Worm (Caenorhabditis elegans) whole organism, L1 larva: ENCODE data around the gene R12B2.13.

Source experiments
- C34B4.2 ChIP-seq: sonication (generic microtip); optimal IDR thresholded peaks from 2 replicates; lab custom pipeline; 2017; ENCODE audit warnings: mild to moderate bottlenecking, missing genetic modification characterization, missing compliant biosample characterization
- F16B12.6 ChIP-seq: fragments of 150-350 bp; optimal IDR thresholded peaks from 2 replicates; lab custom pipeline; 2014; ENCODE audit warnings: missing biosample characterization, missing genetic modification characterization
- aha-1 ChIP-seq: fragments of 150-350 bp; optimal IDR thresholded peaks from 2 replicates; lab custom pipeline; 2014; ENCODE audit warnings: missing biosample characterization, missing genetic modification characterization
- ama-1 ChIP-seq: fragments of 150-350 bp; optimal IDR thresholded peaks from 2 replicates; lab custom pipeline; 2014
- blmp-1 ChIP-seq: fragments of 150-350 bp; optimal IDR thresholded peaks from 2 replicates; lab custom pipeline; 2014; ENCODE audit warnings: missing biosample characterization, missing genetic modification characterization
- ceh-82 ChIP-seq, 3 experiments: fragments of 150-350 bp in 1 of 3; sonication (generic microtip) in 2 of 3; optimal IDR thresholded peaks; 2 replicates each; lab custom pipeline; 2014 to 2017; ENCODE audit warnings: missing biosample characterization in 3 of 3, missing genetic modification characterization in 3 of 3
- ceh-88 ChIP-seq: fragments of 200-800 bp; sonication (Bioruptor generic); IDR thresholded peaks from 2 replicates; pipeline ENCODE4 v1.3.6; 2022; ENCODE audit warnings: missing genetic modification characterization, missing compliant biosample characterization
- ceh-90 ChIP-seq: sonication (generic microtip); optimal IDR thresholded peaks from 2 replicates; lab custom pipeline; 2016; ENCODE audit warnings: missing genetic modification characterization, missing compliant biosample characterization
- dpl-1 ChIP-seq, 3 experiments: fragments of 150-350 bp in 2 of 3; sonication (generic microtip) in 1 of 3; optimal IDR thresholded peaks; 2 replicates each; lab custom pipeline; 2014 to 2017; ENCODE audit warnings: missing biosample characterization in 3 of 3, missing genetic modification characterization in 3 of 3, missing genetic modification reagents in 3 of 3
- dsc-1 ChIP-seq: sonication (generic microtip); optimal IDR thresholded peaks from 2 replicates; lab custom pipeline; 2016; ENCODE audit warnings: mild to moderate bottlenecking, missing genetic modification characterization, missing compliant biosample characterization
- efl-1 ChIP-seq, 4 experiments: fragments of 150-350 bp; optimal IDR thresholded peaks in 3 of 4; peaks in 1 of 4; 1 replicate in 1 of 4; 2 replicates in 3 of 4; lab custom pipeline; 2014; ENCODE audit warnings: missing biosample characterization in 2 of 4, missing genetic modification characterization in 2 of 4, missing genetic modification reagents in 2 of 4
- ets-5 ChIP-seq: fragments of 200-800 bp; sonication (Bioruptor generic); IDR thresholded peaks from 2 replicates; pipeline ENCODE4 v1.3.6; 2022; ENCODE audit warnings: missing genetic modification characterization, missing compliant biosample characterization
- fkh-4 ChIP-seq: sonication (generic microtip); optimal IDR thresholded peaks from 2 replicates; lab custom pipeline; 2016; ENCODE audit warnings: missing compliant biosample characterization, missing genetic modification characterization, borderline replicate concordance
- fkh-8 ChIP-seq: sonication (generic microtip); optimal IDR thresholded peaks from 2 replicates; lab custom pipeline; 2016; ENCODE audit warnings: mild to moderate bottlenecking, missing genetic modification characterization, missing compliant biosample characterization
- grh-1 ChIP-seq: fragments of 200-800 bp; sonication (Bioruptor generic); IDR thresholded peaks from 2 replicates; pipeline ENCODE4 v1.3.6; 2022; ENCODE audit warnings: missing genetic modification reagents, missing genetic modification characterization, missing compliant biosample characterization
- jun-1 ChIP-seq: fragments of 150-350 bp; optimal IDR thresholded peaks from 2 replicates; lab custom pipeline; 2014; ENCODE audit warnings: missing biosample characterization, missing genetic modification reagents, missing genetic modification characterization
- lin-14 ChIP-seq: fragments of 200-800 bp; sonication (Bioruptor generic); optimal IDR thresholded peaks from 2 replicates; lab custom pipeline; 2018; ENCODE audit warnings: mild to moderate bottlenecking, missing genetic modification characterization, moderate library complexity, missing compliant biosample characterization
- lin-15B ChIP-seq: fragments of 150-350 bp; sonication (generic microtip); optimal IDR thresholded peaks from 3 replicates; lab custom pipeline; 2014; ENCODE audit warnings: missing biosample characterization, missing genetic modification characterization
- lin-35 ChIP-seq, 2 experiments: fragments of 150-350 bp; optimal IDR thresholded peaks; 2 replicates each; lab custom pipeline; 2014; ENCODE audit warnings: missing biosample characterization in 2 of 2, missing genetic modification characterization in 2 of 2, missing genetic modification reagents in 2 of 2
- lir-3 ChIP-seq: sonication (generic microtip); optimal IDR thresholded peaks from 2 replicates; lab custom pipeline; 2016; ENCODE audit warnings: mild to moderate bottlenecking, missing genetic modification characterization, moderate library complexity, missing compliant biosample characterization; ENCODE audit not compliant: poor library complexity
- lsy-2 ChIP-seq, 2 experiments: fragments of 150-350 bp; optimal IDR thresholded peaks; 2 replicates each; lab custom pipeline; 2014; ENCODE audit warnings: missing biosample characterization in 2 of 2, missing genetic modification characterization in 2 of 2
- mab-9 ChIP-seq: fragments of 200-800 bp; sonication (Bioruptor generic); IDR thresholded peaks from 2 replicates; pipeline ENCODE4 v1.3.6; 2022; ENCODE audit warnings: missing genetic modification reagents, missing genetic modification characterization, missing compliant biosample characterization
- mep-1 ChIP-seq: fragments of 150-350 bp; optimal IDR thresholded peaks from 2 replicates; lab custom pipeline; 2014; ENCODE audit warnings: missing biosample characterization, missing genetic modification characterization
- nhr-20 ChIP-seq: sonication (generic microtip); optimal IDR thresholded peaks from 2 replicates; lab custom pipeline; 2016; ENCODE audit warnings: mild to moderate bottlenecking, missing genetic modification characterization, missing compliant biosample characterization
- nhr-71 ChIP-seq: sonication (generic microtip); optimal IDR thresholded peaks from 2 replicates; lab custom pipeline; 2016; ENCODE audit warnings: mild to moderate bottlenecking, missing genetic modification characterization, moderate library complexity, missing compliant biosample characterization
- nhr-85 ChIP-seq: sonication (generic microtip); peaks from one replicate; lab custom pipeline; 2016; ENCODE audit warnings: missing genetic modification characterization, inconsistent platforms, missing compliant biosample characterization
- nhr-90 ChIP-seq: sonication (generic microtip); optimal IDR thresholded peaks from 2 replicates; lab custom pipeline; 2016; ENCODE audit warnings: mild to moderate bottlenecking, missing genetic modification characterization, missing compliant biosample characterization; ENCODE audit not compliant: poor library complexity
- pag-3 ChIP-seq: sonication (generic microtip); optimal IDR thresholded peaks from 2 replicates; lab custom pipeline; 2017; ENCODE audit warnings: missing genetic modification characterization, mild to moderate bottlenecking, missing compliant biosample characterization, antibody characterized with exemption, borderline replicate concordance; ENCODE audit not compliant: insufficient read depth
- pax-3 ChIP-seq: fragments of 200-800 bp; sonication (Bioruptor generic); optimal IDR thresholded peaks from 2 replicates; lab custom pipeline; 2018; ENCODE audit warnings: mild to moderate bottlenecking, missing genetic modification characterization, moderate library complexity, missing compliant biosample characterization
- rnt-1 ChIP-seq: sonication (generic microtip); optimal IDR thresholded peaks from 2 replicates; lab custom pipeline; 2016; ENCODE audit warnings: mild to moderate bottlenecking, missing genetic modification characterization, moderate library complexity, missing compliant biosample characterization
- skn-1 ChIP-seq: fragments of 150-350 bp; optimal IDR thresholded peaks from 2 replicates; lab custom pipeline; 2014; ENCODE audit warnings: missing biosample characterization, missing genetic modification characterization
- snpc-4 ChIP-seq: fragments of 150-350 bp; optimal IDR thresholded peaks from 2 replicates; lab custom pipeline; 2014; ENCODE audit warnings: missing biosample characterization, missing genetic modification characterization
- snu-23 ChIP-seq: sonication (generic microtip); optimal IDR thresholded peaks from 2 replicates; lab custom pipeline; 2016; ENCODE audit warnings: missing genetic modification characterization, missing compliant biosample characterization
- swsn-7 ChIP-seq: sonication (generic microtip); optimal IDR thresholded peaks from 2 replicates; lab custom pipeline; 2016; ENCODE audit warnings: missing genetic modification characterization, missing compliant biosample characterization
- tbx-2 ChIP-seq: sonication (generic microtip); optimal IDR thresholded peaks from 2 replicates; lab custom pipeline; 2016; ENCODE audit warnings: missing genetic modification characterization, missing compliant biosample characterization
- vab-15 ChIP-seq: sonication (generic microtip); optimal IDR thresholded peaks from 2 replicates; lab custom pipeline; 2017; ENCODE audit warnings: missing genotype, mild to moderate bottlenecking, missing genetic modification characterization, missing compliant biosample characterization
- xbp-1 ChIP-seq: sonication (generic microtip); optimal IDR thresholded peaks from 2 replicates; lab custom pipeline; 2016; ENCODE audit warnings: missing genetic modification characterization, missing compliant biosample characterization
- zag-1 ChIP-seq: fragments of 150-350 bp; optimal IDR thresholded peaks from 2 replicates; lab custom pipeline; 2014; ENCODE audit warnings: missing biosample characterization, missing genetic modification characterization
- ztf-11 ChIP-seq, 2 experiments: sonication (generic microtip); optimal IDR thresholded peaks; 2 replicates each; lab custom pipeline; 2016 to 2017; ENCODE audit warnings: missing genetic modification characterization in 2 of 2, missing biosample characterization in 1 of 2, missing compliant biosample characterization in 1 of 2
- ztf-4 ChIP-seq: fragments of 150-350 bp; optimal IDR thresholded peaks from 2 replicates; lab custom pipeline; 2014; ENCODE audit warnings: missing biosample characterization, missing genetic modification characterization

The R12B2.13 gene

ce11 chrIII:5802971-5803370, 30.3 kb downstream of the R12B2.13 start, which contains the start of the genes polq-1 and him-10:
polq-1 (minus strand) TSS chrIII:5803160.
him-10 (plus strand) TSS chrIII:5803260.
- no peak for TF ChIP-seq ceh-88 (GFP tag; lab: Robert Waterston, UW)
- TF ChIP-seq ceh-90 = peak; percentile 59
- no peak for TF ChIP-seq zag-1 (tag; lab: Kevin White, UChicago)
- no peak for TF ChIP-seq nhr-20 (tag; lab: Kevin White, UChicago)
- peak; percentile 29 for TF ChIP-seq skn-1 (tag; lab: Kevin White, UChicago)
- peak; percentile 72 to 86 (median 80) for TF ChIP-seq dpl-1 (GFP tag; optimal IDR thresholded peaks at IDR 0.05; lab: Kevin White, UChicago)
- no peak for TF ChIP-seq pag-3
- TF ChIP-seq rnt-1 (tag; lab: Kevin White, UChicago) = peak; percentile 80
- TF ChIP-seq mep-1 (tag; lab: Kevin White, UChicago) = peak; percentile 48
- no peak for TF ChIP-seq nhr-90
- TF ChIP-seq vab-15 (tag; lab: Kevin White, UChicago) = no peak
- TF ChIP-seq ama-1 (lab: Kevin White, UChicago) = no peak
- no peak for TF ChIP-seq mab-9 (GFP tag; lab: Robert Waterston, UW)
- TF ChIP-seq aha-1 = no peak
- peak; percentile 53 to 79 for TF ChIP-seq efl-1 (optimal IDR thresholded peaks at IDR 0.05; lab: Kevin White, UChicago)
- peak; percentile 87 to 98 for TF ChIP-seq efl-1 (GFP tag; optimal IDR thresholded peaks at IDR 0.05 in 1 of 2; lab: Kevin White, UChicago)
- TF ChIP-seq ets-5 (GFP tag; lab: Robert Waterston, UW) = no peak
- no peak for TF ChIP-seq grh-1 (GFP tag; lab: Robert Waterston, UW)
- no peak for TF ChIP-seq dsc-1 (tag; lab: Kevin White, UChicago)
- peak; percentile 1 for TF ChIP-seq fkh-8 (tag; lab: Kevin White, UChicago)
- no peak for TF ChIP-seq F16B12.6 (tag; lab: Kevin White, UChicago)
- peak; percentile 18 for TF ChIP-seq lir-3 (tag; lab: Kevin White, UChicago)
- no peak for TF ChIP-seq xbp-1 (tag; lab: Kevin White, UChicago)
- no peak for TF ChIP-seq lin-15B (tag; lab: Kevin White, UChicago)
- TF ChIP-seq ztf-4 (tag; lab: Kevin White, UChicago) = no peak
- TF ChIP-seq pax-3 (tag; lab: Kevin White, UChicago) = no peak
- peak in 1 of 3 experiments; percentile 14 for TF ChIP-seq ceh-82 (tag; optimal IDR thresholded peaks at IDR 0.05; lab: Kevin White, UChicago)
- peak; percentile 16 for TF ChIP-seq snu-23
- no peak for TF ChIP-seq C34B4.2 (tag; lab: Kevin White, UChicago)
- TF ChIP-seq tbx-2 (tag; lab: Kevin White, UChicago) = peak; percentile 5
- TF ChIP-seq blmp-1 (tag; lab: Kevin White, UChicago) = peak; percentile 16
- peak; percentile 40 for TF ChIP-seq nhr-85 (tag; lab: Kevin White, UChicago)
- TF ChIP-seq fkh-4 (tag; lab: Kevin White, UChicago) = peak; percentile 9
- peak in 1 of 2 experiments; percentile 1 for TF ChIP-seq ztf-11 (tag; optimal IDR thresholded peaks at IDR 0.05; lab: Kevin White, UChicago)
- peak; percentile 14 for TF ChIP-seq nhr-71 (tag; lab: Kevin White, UChicago)
- TF ChIP-seq lin-35 (GFP tag; optimal IDR thresholded peaks at IDR 0.05; lab: Kevin White, UChicago) = peak; percentile 68 to 89
- peak; percentile 35 for TF ChIP-seq lin-14 (GFP tag; lab: Kevin White, UChicago)
- peak in 1 of 2 experiments; percentile 51 for TF ChIP-seq lsy-2 (tag; optimal IDR thresholded peaks at IDR 0.05; lab: Kevin White, UChicago)
- TF ChIP-seq snpc-4 (tag; lab: Kevin White, UChicago) = peak; percentile 6
- no peak for TF ChIP-seq swsn-7 (tag; lab: Kevin White, UChicago)

- peak; percentile 4 for TF ChIP-seq tbx-2 (tag; lab: Kevin White, UChicago)
- TF ChIP-seq jun-1 (tag; lab: Kevin White, UChicago) = no peak
- peak; percentile 44 for TF ChIP-seq lin-14 (GFP tag; lab: Kevin White, UChicago)
These were observed 34.5 kb downstream of the R12B2.13 start, which contains the start of gene ceh-10 for ce11 chrIII:5798747-5799146. ceh-10 (plus strand) TSS chrIII:5799047.
